Fruit fly (Drosophila melanogaster) whole organism, pupa: ENCODE data around the gene drn.

Experiments used
- CG14655 ChIP-seq: fragments of 200-800 bp; sonication (Bioruptor generic); optimal IDR thresholded peaks from 3 replicates; lab custom pipeline; 2017; ENCODE audit warnings: mild to moderate bottlenecking, missing biosample characterization, missing genetic modification reagents, missing genetic modification characterization
- CG34367 ChIP-seq: fragments of 200-800 bp; sonication (Bioruptor generic); optimal IDR thresholded peaks from 2 replicates; lab custom pipeline; 2018; ENCODE audit warnings: missing biosample characterization, mild to moderate bottlenecking, missing genetic modification characterization
- CG9948 ChIP-seq: fragments of 200-800 bp; sonication (Bioruptor generic); optimal IDR thresholded peaks from 2 replicates; lab custom pipeline; 2018; ENCODE audit warnings: missing biosample characterization, mild to moderate bottlenecking, missing genetic modification characterization, moderate library complexity
- rn ChIP-seq: fragments of 200-800 bp; sonication (Bioruptor generic); IDR thresholded peaks from 2 replicates; pipeline ENCODE4 v1.3.6; 2022; ENCODE audit warnings: missing biosample characterization, missing genetic modification characterization

DNA sequence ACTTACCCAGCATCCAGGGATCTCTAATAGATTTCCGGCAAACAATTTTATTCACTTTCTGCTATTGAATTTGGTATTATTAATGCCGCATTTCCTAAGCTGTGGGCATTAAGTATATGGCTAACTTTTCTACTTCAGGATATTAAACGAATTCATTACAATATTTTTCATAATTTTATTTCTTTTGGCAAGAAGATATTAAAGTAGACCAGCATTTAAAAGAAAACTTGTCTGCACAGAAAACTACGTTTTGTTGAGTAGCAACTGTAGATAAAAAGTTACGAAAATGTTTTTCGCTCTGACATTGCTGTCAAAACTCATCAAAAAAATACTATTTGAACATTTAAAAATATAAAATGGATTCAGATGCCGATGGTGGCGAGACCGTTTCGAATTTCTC lies 18.5 kb upstream of the drn start, which contains the start of gene HP1e:
- TF ChIP-seq CG9948 (no peak), CG14655 (GFP tag; lab: Kevin White, UChicago) (no peak), rn (GFP tag; lab: Robert Waterston, UW) (no peak), CG34367 (no peak)
